Worm (Caenorhabditis elegans) whole organism, young adult: ENCODE data around the gene R02E4.3.
A peak's percentile ranks its signal among the peaks of the same experiment; 100 is the strongest.

ENCODE experiments used
- B0261.1 ChIP-seq: sonication (generic microtip); optimal IDR thresholded peaks from 2 replicates; lab custom pipeline; 2016; ENCODE audit warnings: mild to moderate bottlenecking, missing genetic modification characterization, moderate library complexity, missing compliant biosample characterization
- F22D6.2 ChIP-seq: sonication (generic microtip); optimal IDR thresholded peaks from 2 replicates; lab custom pipeline; 2016; ENCODE audit warnings: mild to moderate bottlenecking, missing genetic modification characterization, missing compliant biosample characterization
- F55B11.4 ChIP-seq: sonication (generic microtip); optimal IDR thresholded peaks from 2 replicates; lab custom pipeline; 2016; ENCODE audit warnings: missing compliant biosample characterization, missing genetic modification characterization, borderline replicate concordance; ENCODE audit not compliant: insufficient read depth
- K12H6.12 ChIP-seq: fragments of 200-800 bp; sonication (Bioruptor generic); optimal IDR thresholded peaks from 2 replicates; lab custom pipeline; 2018; ENCODE audit warnings: mild to moderate bottlenecking, missing genetic modification characterization, missing compliant biosample characterization
- Y56A3A.18 ChIP-seq: fragments of 200-800 bp; sonication (Bioruptor generic); IDR thresholded peaks from 2 replicates; pipeline ENCODE4 v1.3.6; 2022; ENCODE audit warnings: missing genetic modification reagents, missing genetic modification characterization, missing compliant biosample characterization
- aptf-2 ChIP-seq: fragments of 200-800 bp; sonication (Bioruptor generic); conservative IDR thresholded peaks from 2 replicates; pipeline ENCODE4 v1.3.6; 2022; ENCODE audit warnings: missing genetic modification reagents, missing genetic modification characterization, missing compliant biosample characterization
- attf-5 ChIP-seq: fragments of 200-800 bp; sonication (Bioruptor generic); optimal IDR thresholded peaks from 2 replicates; lab custom pipeline; 2018; ENCODE audit warnings: mild to moderate bottlenecking, missing genetic modification characterization, missing compliant biosample characterization
- attf-6 ChIP-seq: fragments of 200-800 bp; sonication (Bioruptor generic); IDR thresholded peaks from 2 replicates; pipeline ENCODE4 v1.3.6; 2022; ENCODE audit warnings: missing genetic modification reagents, missing genetic modification characterization, missing compliant biosample characterization
- bed-1 ChIP-seq: fragments of 200-800 bp; sonication (Bioruptor generic); IDR thresholded peaks from 2 replicates; pipeline ENCODE4 v1.3.6; 2022; ENCODE audit warnings: missing genetic modification reagents, missing genetic modification characterization, missing compliant biosample characterization
- ceh-100 ChIP-seq: fragments of 200-800 bp; sonication (Bioruptor generic); IDR thresholded peaks from 2 replicates; pipeline ENCODE4 v1.3.6; 2022; ENCODE audit warnings: missing genetic modification reagents, missing genetic modification characterization, missing compliant biosample characterization
- ceh-40 ChIP-seq: fragments of 200-800 bp; sonication (Bioruptor generic); IDR thresholded peaks from 2 replicates; pipeline ENCODE4 v1.3.6; 2022; ENCODE audit warnings: missing genetic modification characterization, missing compliant biosample characterization
- ceh-58 ChIP-seq: fragments of 200-800 bp; sonication (Bioruptor generic); IDR thresholded peaks from 2 replicates; pipeline ENCODE4 v1.3.6; 2022; ENCODE audit warnings: missing genetic modification characterization, missing compliant biosample characterization
- die-1 ChIP-seq: sonication (generic microtip); optimal IDR thresholded peaks from 2 replicates; lab custom pipeline; 2016; ENCODE audit warnings: missing genotype, mild to moderate bottlenecking, missing genetic modification characterization, missing compliant biosample characterization
- dpl-1 ChIP-seq: fragments of 150-350 bp; optimal IDR thresholded peaks from 2 replicates; lab custom pipeline; 2014; ENCODE audit warnings: missing biosample characterization, missing genetic modification reagents, missing genetic modification characterization
- egl-44 ChIP-seq: fragments of 200-800 bp; sonication (Bioruptor generic); IDR thresholded peaks from 2 replicates; pipeline ENCODE4 v1.3.6; 2022; ENCODE audit warnings: missing genetic modification reagents, missing genetic modification characterization, missing compliant biosample characterization
- ekl-4 ChIP-seq: fragments of 200-800 bp; sonication (Bioruptor generic); IDR thresholded peaks from 2 replicates; pipeline ENCODE4 v1.3.6; 2022; ENCODE audit warnings: missing genetic modification reagents, missing genetic modification characterization, missing compliant biosample characterization
- ets-4 ChIP-seq: fragments of 200-800 bp; sonication (Bioruptor generic); optimal IDR thresholded peaks from 2 replicates; lab custom pipeline; 2018; ENCODE audit warnings: mild to moderate bottlenecking, missing genetic modification characterization, missing compliant biosample characterization
- lin-26 ChIP-seq: fragments of 200-800 bp; sonication (Bioruptor generic); IDR thresholded peaks from 2 replicates; pipeline ENCODE4 v1.3.6; 2022; ENCODE audit warnings: missing genetic modification reagents, missing genetic modification characterization, missing compliant biosample characterization
- lsl-1 ChIP-seq: fragments of 200-800 bp; sonication (Bioruptor generic); optimal IDR thresholded peaks from 2 replicates; lab custom pipeline; 2018; ENCODE audit warnings: mild to moderate bottlenecking, missing genetic modification characterization, moderate library complexity, missing compliant biosample characterization
- madf-10 ChIP-seq: sonication (generic microtip); optimal IDR thresholded peaks from 2 replicates; lab custom pipeline; 2016; ENCODE audit warnings: mild to moderate bottlenecking, missing genetic modification characterization, missing compliant biosample characterization
- madf-8 ChIP-seq: fragments of 200-800 bp; sonication (Bioruptor generic); conservative IDR thresholded peaks from 2 replicates; pipeline ENCODE4 v1.3.6; 2022; ENCODE audit warnings: missing genetic modification reagents, missing genetic modification characterization, missing compliant biosample characterization
- mxl-1 ChIP-seq: sonication (generic microtip); optimal IDR thresholded peaks from 2 replicates; lab custom pipeline; 2016; ENCODE audit warnings: missing genetic modification characterization, missing compliant biosample characterization
- nhr-179 ChIP-seq: sonication (generic microtip); optimal IDR thresholded peaks from 2 replicates; lab custom pipeline; 2016; ENCODE audit warnings: mild to moderate bottlenecking, missing genetic modification characterization, missing compliant biosample characterization
- nhr-90 ChIP-seq: sonication (generic microtip); optimal IDR thresholded peaks from 2 replicates; lab custom pipeline; 2016; ENCODE audit warnings: missing genotype, mild to moderate bottlenecking, missing genetic modification characterization, missing compliant biosample characterization
- pbrm-1 ChIP-seq: fragments of 200-800 bp; sonication (Bioruptor generic); IDR thresholded peaks from 2 replicates; pipeline ENCODE4 v1.3.6; 2022; ENCODE audit warnings: missing genetic modification reagents, missing genetic modification characterization, missing compliant biosample characterization
- pha-4 ChIP-seq: fragments of 150-350 bp; sonication (generic microtip); optimal IDR thresholded peaks from 2 replicates; lab custom pipeline; 2014; ENCODE audit warnings: missing biosample characterization, missing genetic modification reagents, missing genetic modification characterization
- rpc-1 ChIP-seq, 2 experiments: fragments of 150-350 bp in 1 of 2; sonication (generic microtip) in 1 of 2; optimal IDR thresholded peaks; 2 replicates each; lab custom pipeline; 2014 to 2018; ENCODE audit warnings: missing biosample characterization in 1 of 2, missing genetic modification characterization in 1 of 2, missing genetic modification reagents in 1 of 2, missing genotype in 1 of 2
- sea-2 ChIP-seq: fragments of 200-800 bp; sonication (Bioruptor generic); IDR thresholded peaks from 2 replicates; pipeline ENCODE4 v1.3.6; 2022; ENCODE audit warnings: missing genetic modification characterization, missing compliant biosample characterization
- unc-130 ChIP-seq: sonication (generic microtip); optimal IDR thresholded peaks from 2 replicates; lab custom pipeline; 2016; ENCODE audit warnings: missing genetic modification reagents, missing genetic modification characterization, missing compliant biosample characterization
- ztf-18 ChIP-seq: sonication (generic microtip); optimal IDR thresholded peaks from 2 replicates; lab custom pipeline; 2016; ENCODE audit warnings: missing genotype, mild to moderate bottlenecking, missing genetic modification characterization, missing compliant biosample characterization

R02E4.3 gene

ce11 chrX:4117626-4118025 is 15.7 kb upstream of the R02E4.3 start, which contains the start of gene F09F9.5:
TSS of gene F09F9.5 (plus strand) at chrX:4117926.
- TF ChIP-seq ceh-40 (GFP tag; lab: Robert Waterston, UW) (no peak), madf-8 (no peak), aptf-2 (GFP tag; lab: Robert Waterston, UW) (no peak), rpc-1 (optimal IDR thresholded peaks at IDR 0.05; lab: Kevin White, UChicago) (no peak), rpc-1 (tag; optimal IDR thresholded peaks at IDR 0.05; lab: Kevin White, UChicago) (no peak), pbrm-1 (GFP tag; lab: Robert Waterston, UW) (no peak)

- TF ChIP-seq attf-6 (GFP tag; lab: Robert Waterston, UW) = no peak
- TF ChIP-seq mxl-1 = no peak
- TF ChIP-seq ceh-100 (GFP tag; lab: Robert Waterston, UW) = no peak
- no peak for TF ChIP-seq F22D6.2 (tag; lab: Kevin White, UChicago)
- TF ChIP-seq attf-5 (GFP tag; lab: Kevin White, UChicago) = no peak
- no peak for TF ChIP-seq bed-1
- TF ChIP-seq unc-130 (GFP tag; lab: Kevin White, UChicago) = no peak
Observed at ce11 chrX:4115026-4115425, 13.1 kb upstream of the R02E4.3 start, which contains the start of gene F09F9.1. TSS of gene F09F9.1 (plus strand) at chrX:4115326.

DNA sequence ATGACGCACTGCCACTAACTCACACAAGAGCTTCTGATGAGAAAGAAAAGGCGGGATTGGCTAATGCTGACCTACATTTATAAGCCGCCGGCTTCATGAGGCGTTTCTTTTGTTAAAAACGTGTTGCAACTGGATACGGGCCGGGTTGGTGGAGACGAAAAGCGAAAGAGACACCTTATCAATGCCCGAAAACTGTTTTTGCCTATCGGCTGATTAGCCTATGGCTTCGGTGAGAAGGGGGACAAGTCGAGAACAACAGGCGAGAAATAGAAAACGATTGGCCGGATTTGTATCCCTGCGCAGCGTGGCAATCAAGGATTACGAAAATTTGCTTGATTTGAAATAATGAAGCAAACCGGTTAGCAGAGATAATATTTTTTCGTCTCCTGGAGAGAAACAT is 9.5 kb upstream of the R02E4.3 start, which contains the start of gene F09F9.2:
F09F9.2 (minus strand) TSS at position 25 of the 400 bp plus-strand sequence.
- TF ChIP-seq sea-2 (no peak), egl-44 (GFP tag; lab: Robert Waterston, UW) (no peak), pha-4 (tag; lab: Kevin White, UChicago) (no peak), die-1 (no peak), lsl-1 (no peak), nhr-90 (tag; lab: Kevin White, UChicago) (no peak), Y56A3A.18 (GFP tag; lab: Robert Waterston, UW) (no peak)

DNA sequence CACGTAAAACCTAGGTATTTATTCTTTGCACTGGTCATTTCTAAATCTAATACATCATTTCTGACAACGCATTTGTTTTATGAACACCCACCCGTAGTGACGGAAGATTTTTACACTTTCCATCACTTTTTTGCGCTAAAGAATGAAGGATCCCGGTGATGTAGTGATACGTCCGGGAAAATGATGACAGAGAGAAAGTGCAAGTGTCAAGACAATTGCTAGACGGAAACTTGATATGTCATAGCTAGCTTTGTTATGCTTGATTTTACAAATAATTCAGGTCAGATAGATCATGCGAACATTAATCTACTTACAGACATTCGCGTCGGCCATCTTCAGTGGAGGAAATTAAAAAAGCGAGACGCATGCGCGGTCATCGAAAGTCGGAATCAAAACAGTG is 8.0 kb upstream of the R02E4.3 start:
- TF ChIP-seq K12H6.12 (tag; lab: Kevin White, UChicago) = no peak
- TF ChIP-seq ceh-40 (GFP tag; lab: Robert Waterston, UW) = no peak
- TF ChIP-seq madf-8 = no peak
- TF ChIP-seq F55B11.4 = no peak
- no peak for TF ChIP-seq ztf-18
- TF ChIP-seq bed-1 = no peak
- no peak for TF ChIP-seq dpl-1 (GFP tag; lab: Kevin White, UChicago)

- TF ChIP-seq ets-4 (GFP tag; lab: Kevin White, UChicago) = no peak
- TF ChIP-seq ekl-4 (GFP tag; lab: Robert Waterston, UW) = 0 out of 2 replicates have a peak, but pooled peaks have one; percentile 26
Observed at ce11 chrX:4106896-4107505, 5.1 kb upstream of the R02E4.3 start, which contains the start of gene R02E4.2. TSS of gene R02E4.2 (plus strand) at chrX:4107455.

- no peak for TF ChIP-seq lin-26 (GFP tag; lab: Robert Waterston, UW)
- TF ChIP-seq madf-10 = no peak
- no peak for TF ChIP-seq nhr-179 (tag; lab: Kevin White, UChicago)
- TF ChIP-seq ceh-58 (GFP tag; lab: Robert Waterston, UW) = no peak
- TF ChIP-seq B0261.1 = no peak
Observed at ce11 chrX:4104435-4104834, 2.5 kb upstream of the R02E4.3 start, which contains the start of gene R02E4.1. TSS of gene R02E4.1 (minus strand) at chrX:4104535.
